Worm (Caenorhabditis elegans) whole organism, L4 larva: ENCODE data around the gene pha-1.
A peak's percentile ranks its signal among the peaks of the same experiment; 100 is the strongest.

Source experiments
- F37D6.2 ChIP-seq: sonication (generic microtip); optimal IDR thresholded peaks from 2 replicates; lab custom pipeline; 2016; ENCODE audit warnings: mild to moderate bottlenecking, missing genetic modification characterization, missing compliant biosample characterization
- R02D3.7 ChIP-seq: fragments of 150-350 bp; sonication (generic microtip); optimal IDR thresholded peaks from 3 replicates; lab custom pipeline; 2014; ENCODE audit warnings: missing biosample characterization, missing genetic modification characterization
- T20F7.1 ChIP-seq: fragments of 200-800 bp; sonication (Bioruptor generic); optimal IDR thresholded peaks from 2 replicates; lab custom pipeline; 2018; ENCODE audit warnings: mild to moderate bottlenecking, missing genetic modification characterization, missing compliant biosample characterization
- T26A8.4 ChIP-seq: fragments of 200-800 bp; sonication (Bioruptor generic); IDR thresholded peaks from 2 replicates; pipeline ENCODE4 v1.3.6; 2022; ENCODE audit warnings: missing genetic modification characterization, missing compliant biosample characterization
- Y5F2A.4 ChIP-seq: fragments of 200-800 bp; sonication (Bioruptor generic); optimal IDR thresholded peaks from 2 replicates; lab custom pipeline; 2018; ENCODE audit warnings: mild to moderate bottlenecking, missing genetic modification characterization, missing compliant biosample characterization
- Y75B8A.6 ChIP-seq: fragments of 200-800 bp; sonication (Bioruptor generic); IDR thresholded peaks from 2 replicates; pipeline ENCODE4 v1.3.6; 2022; ENCODE audit warnings: missing genetic modification reagents, missing genetic modification characterization, missing compliant biosample characterization
- ZK337.2 ChIP-seq: fragments of 200-800 bp; sonication (Bioruptor generic); IDR thresholded peaks from 2 replicates; pipeline ENCODE4 v1.3.6; 2022; ENCODE audit warnings: missing genetic modification reagents, missing genetic modification characterization, missing compliant biosample characterization
- ceh-20 ChIP-seq: fragments of 200-800 bp; sonication (Bioruptor generic); IDR thresholded peaks from 2 replicates; pipeline ENCODE4 v1.3.6; 2022; ENCODE audit warnings: missing genetic modification reagents, missing genetic modification characterization, missing compliant biosample characterization
- ceh-28 ChIP-seq: fragments of 150-350 bp; optimal IDR thresholded peaks from 2 replicates; lab custom pipeline; 2014; ENCODE audit warnings: missing biosample characterization, missing genetic modification reagents, missing genetic modification characterization
- ceh-32 ChIP-seq: sonication (generic microtip); optimal IDR thresholded peaks from 2 replicates; lab custom pipeline; 2016; ENCODE audit warnings: mild to moderate bottlenecking, missing genetic modification characterization, missing compliant biosample characterization; ENCODE audit not compliant: poor library complexity
- ceh-44 ChIP-seq: fragments of 200-800 bp; sonication (Bioruptor generic); IDR thresholded peaks from 2 replicates; pipeline ENCODE4 v1.3.6; 2022; ENCODE audit warnings: missing genetic modification reagents, missing genetic modification characterization, missing compliant biosample characterization
- ceh-62 ChIP-seq: sonication (generic microtip); optimal IDR thresholded peaks from 2 replicates; lab custom pipeline; 2017; ENCODE audit warnings: missing biosample characterization, missing genetic modification characterization
- ces-1 ChIP-seq: fragments of 150-350 bp; sonication (generic microtip); optimal IDR thresholded peaks from 4 replicates; lab custom pipeline; 2014; ENCODE audit warnings: missing biosample characterization, missing genetic modification reagents, missing genetic modification characterization
- cey-2 ChIP-seq: sonication (generic microtip); optimal IDR thresholded peaks from 3 replicates; lab custom pipeline; 2017; ENCODE audit warnings: missing genetic modification characterization, mild to moderate bottlenecking, missing compliant biosample characterization, antibody characterized with exemption, borderline replicate concordance; ENCODE audit not compliant: insufficient read depth
- ctbp-1 ChIP-seq: fragments of 200-800 bp; sonication (Bioruptor generic); IDR thresholded peaks from 2 replicates; pipeline ENCODE4 v1.3.6; 2022; ENCODE audit warnings: missing genetic modification reagents, missing genetic modification characterization, missing compliant biosample characterization
- daf-8 ChIP-seq: fragments of 200-800 bp; sonication (Bioruptor generic); IDR thresholded peaks from 2 replicates; pipeline ENCODE4 v1.3.6; 2022; ENCODE audit warnings: missing genetic modification characterization, missing compliant biosample characterization
- dmd-6 ChIP-seq: fragments of 200-800 bp; sonication (Bioruptor generic); IDR thresholded peaks from 2 replicates; pipeline ENCODE4 v1.3.6; 2022; ENCODE audit warnings: missing genetic modification reagents, missing genetic modification characterization, missing compliant biosample characterization
- dmd-8 ChIP-seq: fragments of 200-800 bp; sonication (Bioruptor generic); IDR thresholded peaks from 2 replicates; pipeline ENCODE4 v1.3.6; 2022; ENCODE audit warnings: missing genetic modification characterization, missing compliant biosample characterization
- dmd-9 ChIP-seq: fragments of 200-800 bp; sonication (Bioruptor generic); IDR thresholded peaks from 2 replicates; pipeline ENCODE4 v1.3.6; 2022; ENCODE audit warnings: missing genetic modification reagents, missing genetic modification characterization, missing compliant biosample characterization
- duxl-1 ChIP-seq: sonication (generic microtip); optimal IDR thresholded peaks from 2 replicates; lab custom pipeline; 2016; ENCODE audit warnings: mild to moderate bottlenecking, missing genetic modification characterization, moderate library complexity, missing compliant biosample characterization; ENCODE audit not compliant: poor library complexity
- hlh-11 ChIP-seq: fragments of 200-800 bp; sonication (Bioruptor generic); optimal IDR thresholded peaks from 2 replicates; lab custom pipeline; 2018; ENCODE audit warnings: mild to moderate bottlenecking, missing genetic modification characterization, missing compliant biosample characterization
- hmg-1.1 ChIP-seq: fragments of 200-800 bp; sonication (Bioruptor generic); IDR thresholded peaks from 2 replicates; pipeline ENCODE4 v1.3.6; 2022; ENCODE audit warnings: missing genetic modification reagents, missing genetic modification characterization, missing compliant biosample characterization
- lim-7 ChIP-seq: fragments of 200-800 bp; sonication (Bioruptor generic); IDR thresholded peaks from 2 replicates; pipeline ENCODE4 v1.3.6; 2022; ENCODE audit warnings: missing genetic modification characterization, missing compliant biosample characterization
- lin-38 ChIP-seq: fragments of 200-800 bp; sonication (Bioruptor generic); IDR thresholded peaks from 2 replicates; pipeline ENCODE4 v1.3.6; 2022; ENCODE audit warnings: missing genetic modification reagents, missing genetic modification characterization, missing compliant biosample characterization
- lir-3 ChIP-seq: sonication (generic microtip); optimal IDR thresholded peaks from 2 replicates; lab custom pipeline; 2016; ENCODE audit warnings: mild to moderate bottlenecking, missing genetic modification characterization, missing compliant biosample characterization
- madf-9 ChIP-seq: fragments of 200-800 bp; sonication (Bioruptor generic); conservative IDR thresholded peaks from 2 replicates; pipeline ENCODE4 v1.3.6; 2022; ENCODE audit warnings: missing genetic modification reagents, missing genetic modification characterization, missing compliant biosample characterization
- mdt-29 ChIP-seq: fragments of 200-800 bp; sonication (Bioruptor generic); IDR thresholded peaks from 2 replicates; pipeline ENCODE4 v1.3.6; 2022; ENCODE audit warnings: missing genetic modification reagents, missing genetic modification characterization, missing compliant biosample characterization
- mep-1 ChIP-seq: fragments of 150-350 bp; sonication (generic microtip); optimal IDR thresholded peaks from 3 replicates; lab custom pipeline; 2014; ENCODE audit warnings: missing biosample characterization, missing genetic modification characterization
- mes-2 ChIP-seq: sonication (generic microtip); optimal IDR thresholded peaks from 2 replicates; lab custom pipeline; 2016; ENCODE audit warnings: missing genotype, mild to moderate bottlenecking, missing genetic modification characterization, missing compliant biosample characterization; ENCODE audit not compliant: poor library complexity, severe bottlenecking
- mxl-2 ChIP-seq: fragments of 200-800 bp; sonication (Bioruptor generic); conservative IDR thresholded peaks from 2 replicates; pipeline ENCODE4 v1.3.6; 2022; ENCODE audit warnings: missing genetic modification reagents, missing genetic modification characterization, missing compliant biosample characterization
- mxl-3 ChIP-seq: fragments of 200-800 bp; sonication (Bioruptor generic); optimal IDR thresholded peaks from 2 replicates; lab custom pipeline; 2018; ENCODE audit warnings: mild to moderate bottlenecking, missing genetic modification characterization, missing compliant biosample characterization
- nhr-10 ChIP-seq: fragments of 150-350 bp; optimal IDR thresholded peaks from 2 replicates; lab custom pipeline; 2014; ENCODE audit warnings: missing biosample characterization, missing genetic modification characterization
- nhr-111 ChIP-seq: fragments of 200-800 bp; sonication (Bioruptor generic); optimal IDR thresholded peaks from 2 replicates; lab custom pipeline; 2018; ENCODE audit warnings: mild to moderate bottlenecking, missing genetic modification characterization, missing compliant biosample characterization
- nhr-25 ChIP-seq: sonication (generic microtip); optimal IDR thresholded peaks from 2 replicates; lab custom pipeline; 2017; ENCODE audit warnings: missing genetic modification characterization, mild to moderate bottlenecking, missing compliant biosample characterization, antibody characterized with exemption, moderate library complexity, borderline replicate concordance; ENCODE audit not compliant: insufficient read depth
- nhr-41 ChIP-seq: fragments of 200-800 bp; sonication (Bioruptor generic); IDR thresholded peaks from 2 replicates; pipeline ENCODE4 v1.3.6; 2022; ENCODE audit warnings: missing genetic modification reagents, missing genetic modification characterization, missing compliant biosample characterization
- nhr-6 ChIP-seq: fragments of 150-350 bp; optimal IDR thresholded peaks from 2 replicates; lab custom pipeline; 2014; ENCODE audit warnings: missing biosample characterization, missing genetic modification characterization
- nhr-77 ChIP-seq: fragments of 150-350 bp; optimal IDR thresholded peaks from 2 replicates; lab custom pipeline; 2014; ENCODE audit warnings: missing biosample characterization, missing genetic modification characterization
- pha-4 ChIP-seq, 2 experiments: fragments of 150-350 bp in 1 of 2; fragments of 200-800 bp in 1 of 2; sonication (Bioruptor generic) in 1 of 2; IDR thresholded peaks in 1 of 2; optimal IDR thresholded peaks in 1 of 2; 2 replicates each; pipeline versions ENCODE4 v1.3.6 to Lab custom; 2014 to 2022; ENCODE audit warnings: missing genetic modification characterization in 2 of 2, missing genetic modification reagents in 2 of 2, missing biosample characterization in 1 of 2, missing compliant biosample characterization in 1 of 2
- php-3 ChIP-seq: fragments of 200-800 bp; sonication (Bioruptor generic); IDR thresholded peaks from 2 replicates; pipeline ENCODE4 v1.3.6; 2022; ENCODE audit warnings: missing genetic modification reagents, missing genetic modification characterization, missing compliant biosample characterization
- pqm-1 ChIP-seq: sonication (generic microtip); optimal IDR thresholded peaks from 2 replicates; lab custom pipeline; 2017; ENCODE audit warnings: missing biosample characterization, missing genetic modification characterization
- snpc-1.2 ChIP-seq: fragments of 200-800 bp; sonication (Bioruptor generic); IDR thresholded peaks from 2 replicates; pipeline ENCODE4 v1.3.6; 2022; ENCODE audit warnings: missing genetic modification reagents, missing genetic modification characterization, missing compliant biosample characterization
- tra-1 ChIP-seq: fragments of 200-800 bp; sonication (Bioruptor generic); IDR thresholded peaks from 2 replicates; pipeline ENCODE4 v1.3.6; 2022; ENCODE audit warnings: missing genetic modification reagents, missing genetic modification characterization, missing compliant biosample characterization
- vab-7 ChIP-seq: fragments of 200-800 bp; sonication (Bioruptor generic); IDR thresholded peaks from 2 replicates; pipeline ENCODE4 v1.3.6; 2022; ENCODE audit warnings: missing genetic modification reagents, missing genetic modification characterization, missing compliant biosample characterization
- zag-1 ChIP-seq: fragments of 150-350 bp; optimal IDR thresholded peaks from 2 replicates; lab custom pipeline; 2014; ENCODE audit warnings: missing biosample characterization, missing genetic modification characterization
- zfp-3 ChIP-seq: fragments of 200-800 bp; sonication (Bioruptor generic); conservative IDR thresholded peaks from 2 replicates; pipeline ENCODE4 v1.3.6; 2022; ENCODE audit warnings: missing genetic modification reagents, missing genetic modification characterization, missing compliant biosample characterization

pha-1 gene

DNA sequence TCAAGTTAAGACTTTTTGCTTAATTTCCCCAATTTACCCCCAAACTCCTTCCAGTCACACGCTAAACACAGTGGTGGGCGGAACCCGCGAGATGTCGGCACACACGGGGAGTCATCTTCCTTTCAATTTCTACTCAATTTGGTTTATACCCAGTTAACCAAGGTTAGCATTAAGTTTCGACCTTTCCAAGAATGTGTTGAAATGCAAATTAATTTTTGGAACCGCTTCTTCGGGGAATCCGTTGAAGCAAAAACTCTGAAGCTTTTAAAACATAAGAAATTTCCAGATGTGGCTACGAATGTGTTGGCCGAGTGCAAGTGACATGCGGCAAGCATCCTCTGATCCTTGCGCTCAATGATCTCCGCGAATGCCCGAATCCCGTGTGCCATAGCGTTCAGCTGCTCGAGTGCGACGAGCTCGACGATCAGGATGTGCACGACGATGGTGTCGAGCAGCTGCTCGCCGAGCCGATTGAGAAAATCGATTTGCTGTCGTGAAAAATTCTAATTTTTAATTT lies 40.6 kb upstream of the pha-1 start (continued):
- no peak for TF ChIP-seq nhr-41 (GFP tag; lab: Robert Waterston, UW)
- peak; percentile 84 for TF ChIP-seq T26A8.4 (GFP tag; lab: Robert Waterston, UW)
- TF ChIP-seq dmd-9 (GFP tag; lab: Robert Waterston, UW): 0 out of 2 replicates have a peak, but pooled peaks have one; percentile 52
- TF ChIP-seq dmd-8: no peak; the same call in 1 of the 2 replicates
- no peak for TF ChIP-seq lir-3 (tag; lab: Kevin White, UChicago)
- peak; percentile 64; the same call in 1 of the 2 replicates for TF ChIP-seq ZK337.2 (GFP tag; lab: Robert Waterston, UW)
- no peak for TF ChIP-seq T20F7.1 (GFP tag; lab: Kevin White, UChicago)
- TF ChIP-seq pha-4 (GFP tag; IDR thresholded peaks at IDR 0.05; lab: Robert Waterston, UW): peak; percentile 64; the same call in 1 of the 2 replicates
- TF ChIP-seq pha-4 (tag; optimal IDR thresholded peaks at IDR 0.05; lab: Kevin White, UChicago): no peak
- TF ChIP-seq duxl-1 (tag; lab: Kevin White, UChicago): no peak
- peak; percentile 18 for TF ChIP-seq Y5F2A.4
- TF ChIP-seq ceh-20 (GFP tag; lab: Robert Waterston, UW): no peak
- TF ChIP-seq pqm-1 (tag; lab: Kevin White, UChicago): no peak
- TF ChIP-seq nhr-77 (tag; lab: Kevin White, UChicago): no peak
- peak; percentile 66 for TF ChIP-seq mes-2 (tag; lab: Kevin White, UChicago)
- no peak for TF ChIP-seq daf-8
- TF ChIP-seq ctbp-1 (GFP tag; lab: Robert Waterston, UW): peak; percentile 60; the same call in 1 of the 2 replicates
- TF ChIP-seq nhr-111 (GFP tag; lab: Kevin White, UChicago): no peak
- 0 out of 2 replicates have a peak, but pooled peaks have one; percentile 29 for TF ChIP-seq hmg-1.1 (GFP tag; lab: Robert Waterston, UW)
- TF ChIP-seq zag-1 (tag; lab: Kevin White, UChicago): no peak
- TF ChIP-seq snpc-1.2 (GFP tag; lab: Robert Waterston, UW): peak; percentile 70
- no peak for TF ChIP-seq ceh-32 (tag; lab: Kevin White, UChicago)
- 0 out of 2 replicates have a peak, but pooled peaks have one; percentile 49 for TF ChIP-seq Y75B8A.6
- peak; percentile 13 for TF ChIP-seq mep-1 (tag; lab: Kevin White, UChicago)

DNA sequence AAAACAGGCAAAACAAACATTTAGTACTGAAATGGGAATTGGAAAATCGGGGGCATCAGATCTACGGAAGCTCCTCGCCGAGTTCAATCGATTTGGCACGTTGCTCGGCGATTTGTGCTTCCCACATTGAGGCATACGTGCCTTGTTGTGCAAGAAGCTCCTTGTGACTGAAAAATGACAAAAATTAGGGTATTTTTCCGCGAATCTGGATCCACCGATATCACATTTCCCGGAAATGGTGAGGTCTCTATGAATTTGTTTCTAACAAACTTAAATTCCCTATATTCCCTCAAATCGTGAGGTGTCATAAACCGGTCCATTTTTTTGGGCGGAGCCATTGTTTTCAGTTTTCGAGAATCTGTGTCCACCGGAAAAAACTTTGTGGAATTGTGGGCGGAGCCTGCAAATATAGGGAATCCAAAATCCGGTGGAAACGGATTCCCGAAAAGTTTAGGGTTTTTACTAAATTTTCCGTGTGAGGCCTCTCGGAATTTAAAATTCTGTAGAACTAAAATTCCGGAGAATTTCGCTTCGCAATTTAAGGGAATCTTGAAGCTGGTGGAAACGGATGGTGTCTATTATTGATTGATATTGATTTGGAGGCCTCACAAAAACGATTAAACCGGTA lies 39.8 kb upstream of the pha-1 start:
- TF ChIP-seq mxl-3 (peak; percentile 32), hlh-11 (tag; lab: Kevin White, UChicago) (peak; percentile 7), nhr-6 (tag; lab: Kevin White, UChicago) (no peak), ceh-62 (tag; lab: Kevin White, UChicago) (no peak), vab-7 (GFP tag; lab: Robert Waterston, UW) (peak; percentile 64), ces-1 (GFP tag; lab: Kevin White, UChicago) (no peak), F37D6.2 (tag; lab: Kevin White, UChicago) (no peak), R02D3.7 (tag; lab: Kevin White, UChicago) (no peak), mes-2 (tag; lab: Kevin White, UChicago) (peak; percentile 84), pha-4 (GFP tag; IDR thresholded peaks at IDR 0.05; lab: Robert Waterston, UW) (0 out of 2 replicates have a peak, but pooled peaks have one; percentile 8), pha-4 (tag; optimal IDR thresholded peaks at IDR 0.05; lab: Kevin White, UChicago) (no peak), mdt-29 (GFP tag; lab: Robert Waterston, UW) (peak; percentile 42; the same call in 1 of the 2 replicates), ceh-28 (peak; percentile 13), lim-7 (GFP tag; lab: Robert Waterston, UW) (no peak), dmd-8 (no peak), dmd-6 (GFP tag; lab: Robert Waterston, UW) (peak; percentile 57), nhr-25 (tag; lab: Kevin White, UChicago) (no peak), nhr-10 (tag; lab: Kevin White, UChicago) (no peak), dmd-9 (GFP tag; lab: Robert Waterston, UW) (peak; percentile 67; the same call in 1 of the 2 replicates), tra-1 (GFP tag; lab: Robert Waterston, UW) (0 out of 2 replicates have a peak, but pooled peaks have one; percentile 51), lin-38 (GFP tag; lab: Robert Waterston, UW) (peak; percentile 40; the same call in 1 of the 2 replicates), madf-9 (GFP tag; lab: Robert Waterston, UW) (no peak), zfp-3 (GFP tag; lab: Robert Waterston, UW) (no peak), mxl-2 (GFP tag; lab: Robert Waterston, UW) (no peak), ceh-44 (GFP tag; lab: Robert Waterston, UW) (peak; percentile 79), ZK337.2 (GFP tag; lab: Robert Waterston, UW) (peak; percentile 52), php-3 (peak; percentile 19; the same call in 1 of the 2 replicates), cey-2 (tag; lab: Kevin White, UChicago) (no peak)
